Worm (Caenorhabditis elegans): Measurements from ENCODE around the gene mrps-18.C.
A peak's percentile ranks its signal among the peaks of the same experiment; 100 is the strongest.

mrps-18.C gene

ce11 chrII:6734674-6735073 is 1.3 kb upstream of the mrps-18.C start, which contains the start of gene T14B4.3 (continued):
- TF ChIP-seq athp-1 (tag; optimal IDR thresholded peaks at IDR 0.05) (no peak), nhr-120 (GFP tag; IDR thresholded peaks at IDR 0.05) (no peak), hrde-1 (tag; optimal IDR thresholded peaks at IDR 0.05; ENCODE audit: borderline replicate concordance) (no peak), mes-4 (tag; optimal IDR thresholded peaks at IDR 0.05) (no peak), die-1 (tag; optimal IDR thresholded peaks at IDR 0.05) (no peak), dox-1 (GFP tag; IDR thresholded peaks at IDR 0.05) (no peak; the same call in 1 of the 2 replicates), Y56A3A.18 (GFP tag; IDR thresholded peaks at IDR 0.05) (no peak), snpc-3.4 (tag; optimal IDR thresholded peaks at IDR 0.05) (peak; percentile 20), ceh-79 (tag; optimal IDR thresholded peaks at IDR 0.05) (no peak), F23B12.7 (tag; optimal IDR thresholded peaks at IDR 0.05; ENCODE audit: insufficient read depth) (peak; percentile 78), K12H6.12 (tag; optimal IDR thresholded peaks at IDR 0.05) (peak; percentile 22), somi-1 (GFP tag; optimal IDR thresholded peaks at IDR 0.05) (no peak), snpc-1.1 (tag; optimal IDR thresholded peaks at IDR 0.05; ENCODE audit: insufficient read depth) (no peak), mcd-1 (GFP tag; IDR thresholded peaks at IDR 0.05) (peak; percentile 92), lsy-27 (tag; optimal IDR thresholded peaks at IDR 0.05; ENCODE audit: borderline replicate concordance, insufficient read depth) (no peak), efl-1 (GFP tag; optimal IDR thresholded peaks at IDR 0.05) (no peak), ets-4 (GFP tag; optimal IDR thresholded peaks at IDR 0.05) (no peak), madf-8 (GFP tag; conservative IDR thresholded peaks at IDR 0.05) (no peak), K11D2.4 (GFP tag; IDR thresholded peaks at IDR 0.05) (no peak), hmg-20 (GFP tag; IDR thresholded peaks at IDR 0.05) (no peak), F57A8.1 (GFP tag; optimal IDR thresholded peaks at IDR 0.05) (no peak), repo-1 (tag; optimal IDR thresholded peaks at IDR 0.05) (no peak), F49E8.2 (tag; optimal IDR thresholded peaks at IDR 0.05; ENCODE audit: insufficient read depth) (no peak), ceh-27 (GFP tag; optimal IDR thresholded peaks at IDR 0.05) (peak; percentile 53), lin-54 (GFP tag; optimal IDR thresholded peaks at IDR 0.05) (no peak), madf-10 (tag; optimal IDR thresholded peaks at IDR 0.05) (no peak), pbrm-1 (GFP tag; IDR thresholded peaks at IDR 0.05) (no peak), let-607 (tag; optimal IDR thresholded peaks at IDR 0.05) (no peak), attf-3 (GFP tag; conservative IDR thresholded peaks at IDR 0.05) (peak; percentile 56; the same call in 1 of the 2 replicates), tbp1 (GFP tag; optimal IDR thresholded peaks at IDR 0.05) (no peak), ztf-6 (GFP tag; IDR thresholded peaks at IDR 0.05) (no peak), cebp-2 (GFP tag; IDR thresholded peaks at IDR 0.05) (no peak), cebp-1 (GFP tag; IDR thresholded peaks at IDR 0.05) (no peak), cebp-1 (tag; optimal IDR thresholded peaks at IDR 0.05) (no peak), aptf-3 (GFP tag; IDR thresholded peaks at IDR 0.05) (no peak), egl-18 (GFP tag; IDR thresholded peaks at IDR 0.05) (no peak), tbx-9 (tag; optimal IDR thresholded peaks at IDR 0.05; ENCODE audit: borderline replicate concordance) (no peak), ztf-22 (GFP tag; optimal IDR thresholded peaks at IDR 0.05) (no peak), ekl-4 (GFP tag; IDR thresholded peaks at IDR 0.05) (no peak), T07F8.4 (tag; optimal IDR thresholded peaks at IDR 0.05) (no peak), bed-2 (GFP tag; IDR thresholded peaks at IDR 0.05) (no peak), sea-2 (GFP tag; IDR thresholded peaks at IDR 0.05) (no peak), lin-26 (GFP tag; IDR thresholded peaks at IDR 0.05) (no peak), nhr-27 (tag; optimal IDR thresholded peaks at IDR 0.05) (no peak), Y67H2A.10 (GFP tag; conservative IDR thresholded peaks at IDR 0.05) (no peak), rcor-1 (GFP tag; IDR thresholded peaks at IDR 0.05) (peak; percentile 27; the same call in 1 of the 2 replicates), ztf-3 (GFP tag; optimal IDR thresholded peaks at IDR 0.05) (no peak), ceh-100 (GFP tag; IDR thresholded peaks at IDR 0.05) (peak; percentile 97)
